Fruit fly (Drosophila melanogaster): ENCODE results near the gene CG4455.

DNA sequence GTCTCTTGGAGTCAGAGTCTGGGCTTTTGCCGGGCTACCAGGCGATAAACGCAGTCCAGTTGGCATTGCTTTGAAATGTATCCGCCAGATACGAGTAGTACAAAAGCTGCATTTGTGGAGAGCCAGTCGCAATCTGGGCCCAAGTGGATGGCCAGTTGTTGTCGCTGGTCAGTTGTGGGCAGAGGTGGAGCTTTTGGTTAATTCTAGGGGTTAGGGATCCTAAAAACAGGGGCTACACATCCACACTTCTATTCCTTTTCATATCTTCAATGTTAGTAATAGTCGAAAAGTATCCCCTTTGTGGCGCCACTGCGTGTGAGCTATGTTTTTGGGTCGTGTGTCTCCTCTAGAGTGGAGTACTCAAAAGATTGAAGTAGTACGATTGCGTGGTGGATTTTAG is 49.8 kb downstream of the CG4455 start:
- TF ChIP-seq CG8478 (optimal IDR thresholded peaks at IDR 0.05) (no peak), CTCF (optimal IDR thresholded peaks at IDR 0.05) (no peak)
